Worm (Caenorhabditis elegans) whole organism, late embryonic: Measurements from ENCODE around the gene B0244.17.

Experiments
- C38D4.7 ChIP-seq: fragments of 200-800 bp; sonication (Bioruptor generic); optimal IDR thresholded peaks from 2 replicates; lab custom pipeline; 2018; ENCODE audit warnings: mild to moderate bottlenecking, missing genetic modification characterization, moderate library complexity, missing compliant biosample characterization
- ahr-1 ChIP-seq: sonication (generic microtip); optimal IDR thresholded peaks from 2 replicates; lab custom pipeline; 2016; ENCODE audit warnings: missing genetic modification characterization, missing compliant biosample characterization
- rnt-1 ChIP-seq: sonication (generic microtip); optimal IDR thresholded peaks from 2 replicates; lab custom pipeline; 2016; ENCODE audit warnings: missing genetic modification characterization, missing compliant biosample characterization

DNA sequence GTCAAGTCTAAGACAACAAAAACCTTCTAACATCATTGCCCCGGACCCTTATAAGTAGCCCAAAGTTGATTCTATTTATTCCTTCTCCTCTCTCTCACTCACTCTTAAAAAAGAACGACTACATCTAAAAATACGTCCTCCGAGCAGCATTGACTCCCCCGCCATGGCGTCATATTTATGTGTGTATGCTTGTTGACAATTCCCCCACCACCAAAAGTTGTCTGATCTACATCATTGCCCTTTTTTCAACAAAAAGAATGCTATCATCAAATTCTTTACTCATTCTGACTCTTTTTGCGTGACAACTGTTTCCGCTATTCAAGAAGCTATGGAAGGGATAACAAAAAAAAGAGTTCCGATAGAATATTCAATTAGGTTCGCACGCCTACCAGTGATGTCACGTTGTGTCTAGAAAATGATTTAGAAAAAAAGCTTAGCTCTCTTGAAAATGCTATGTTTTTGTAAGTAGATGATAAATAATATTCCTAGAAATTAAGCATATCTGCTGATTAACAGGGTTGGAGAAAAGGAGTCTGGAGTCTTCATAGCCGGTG lies 24.5 kb downstream of the B0244.17 start:
- TF ChIP-seq rnt-1 (tag; lab: Kevin White, UChicago) (no peak), C38D4.7 (GFP tag; lab: Kevin White, UChicago) (no peak), ahr-1 (tag; lab: Kevin White, UChicago) (no peak)
